Worm (Caenorhabditis elegans): ENCODE measurements around the gene hint-3.

ce11 chrV:7804064-7804800, 44.0 kb downstream of the hint-3 start, which contains the start of gene uvs-1:
- TF ChIP-seq tab-1 (GFP tag; IDR thresholded peaks at IDR 0.05), result no peak
- TF ChIP-seq klf-2 (GFP tag; conservative IDR thresholded peaks at IDR 0.05), result no peak
- no peak for TF ChIP-seq ztf-29 (GFP tag; IDR thresholded peaks at IDR 0.05)
- no peak for TF ChIP-seq ref-1 (GFP tag; conservative IDR thresholded peaks at IDR 0.05)
- no peak for TF ChIP-seq cog-1 (tag; optimal IDR thresholded peaks at IDR 0.05)
- no peak for TF ChIP-seq med-1 (GFP tag; optimal IDR thresholded peaks at IDR 0.05; ENCODE audit: insufficient read depth)
- no peak for TF ChIP-seq flt-1 (GFP tag; IDR thresholded peaks at IDR 0.05)
